Worm (Caenorhabditis elegans): Measurements from ENCODE around the gene ugt-24.

The ugt-24 gene

ce11 chrIV:6206294-6206776, 4.2 kb downstream of the ugt-24 start, which contains the start of gene C49A9.10 (continued):
- TF ChIP-seq lin-11 (tag; optimal IDR thresholded peaks at IDR 0.05) (peak; percentile 62), unc-39 (tag; optimal IDR thresholded peaks at IDR 0.05) (no peak), C34F6.9 (tag; optimal IDR thresholded peaks at IDR 0.05) (peak; percentile 87), sma-3 (GFP tag; optimal IDR thresholded peaks at IDR 0.05) (peak; percentile 93), lin-13 (GFP tag; optimal IDR thresholded peaks at IDR 0.05) (peak; percentile 79), fos-1 (tag; optimal IDR thresholded peaks at IDR 0.05) (peak; percentile 42), nhr-25 (tag; optimal IDR thresholded peaks at IDR 0.05) (peak; percentile 82), nhr-129 (tag; optimal IDR thresholded peaks at IDR 0.05) (no peak), nhr-237 (tag; optimal IDR thresholded peaks at IDR 0.05) (no peak), peb-1 (tag; optimal IDR thresholded peaks at IDR 0.05) (no peak), mdl-1 (tag; optimal IDR thresholded peaks at IDR 0.05) (no peak), gmeb-1 (tag; optimal IDR thresholded peaks at IDR 0.05) (peak; percentile 97), blmp-1 (tag; optimal IDR thresholded peaks at IDR 0.05; ENCODE audit: insufficient read depth) (peak; percentile 22), ztf-11 (tag; optimal IDR thresholded peaks at IDR 0.05) (no peak)

ce11 chrIV:6201769-6202168, 8.8 kb downstream of the ugt-24 start, which contains the start of gene tkr-2:
tkr-2 (plus strand) TSS chrIV:6202069.
- no peak for TF ChIP-seq peb-1 (tag; optimal IDR thresholded peaks at IDR 0.05)
- TF ChIP-seq lin-39 (tag; optimal IDR thresholded peaks at IDR 0.05), result no peak
- TF ChIP-seq nhr-77 (tag; optimal IDR thresholded peaks at IDR 0.05), result no peak
- no peak for TF ChIP-seq C34F6.9 (tag; optimal IDR thresholded peaks at IDR 0.05)
- no peak for TF ChIP-seq egl-27 (tag; optimal IDR thresholded peaks at IDR 0.05)
- TF ChIP-seq nhr-25 (tag; optimal IDR thresholded peaks at IDR 0.05), result no peak
- no peak for TF ChIP-seq sma-9 (GFP tag; optimal IDR thresholded peaks at IDR 0.05)
- TF ChIP-seq sma-9 (tag; optimal IDR thresholded peaks at IDR 0.05), result no peak
- no peak for TF ChIP-seq lin-13 (GFP tag; optimal IDR thresholded peaks at IDR 0.05)
- no peak for TF ChIP-seq nhr-23 (tag; optimal IDR thresholded peaks at IDR 0.05)

- no peak for TF ChIP-seq nhr-12 (tag; optimal IDR thresholded peaks at IDR 0.05)
- no peak for TF ChIP-seq lin-11 (tag; optimal IDR thresholded peaks at IDR 0.05)
- TF ChIP-seq nhr-6 (tag; optimal IDR thresholded peaks at IDR 0.05), result no peak
- no peak for TF ChIP-seq nhr-237 (tag; optimal IDR thresholded peaks at IDR 0.05)
Observed at ce11 chrIV:6200249-6200648, 10.3 kb downstream of the ugt-24 start.

- no peak for TF ChIP-seq skn-1 (tag; optimal IDR thresholded peaks at IDR 0.05)
- no peak for TF ChIP-seq sma-9 (GFP tag; optimal IDR thresholded peaks at IDR 0.05)
- TF ChIP-seq sma-9 (tag; optimal IDR thresholded peaks at IDR 0.05), result no peak
- TF ChIP-seq lin-11 (tag; optimal IDR thresholded peaks at IDR 0.05), result no peak
- TF ChIP-seq ceh-82 (tag; optimal IDR thresholded peaks at IDR 0.05), result no peak
- no peak for TF ChIP-seq lin-39 (tag; optimal IDR thresholded peaks at IDR 0.05)
- no peak for TF ChIP-seq mbf-1 (tag; optimal IDR thresholded peaks at IDR 0.05)
- no peak for TF ChIP-seq nhr-23 (tag; optimal IDR thresholded peaks at IDR 0.05)
- no peak for TF ChIP-seq ztf-1 (GFP tag; conservative IDR thresholded peaks at IDR 0.05)
- TF ChIP-seq nhr-11 (tag; optimal IDR thresholded peaks at IDR 0.05), result no peak
- TF ChIP-seq mdl-1 (tag; optimal IDR thresholded peaks at IDR 0.05), result no peak
Observed at ce11 chrIV:6187160-6187559, 23.4 kb downstream of the ugt-24 start.

- TF ChIP-seq mbf-1 (tag; optimal IDR thresholded peaks at IDR 0.05) (no peak), sem-4 (tag; optimal IDR thresholded peaks at IDR 0.05) (no peak), fos-1 (tag; optimal IDR thresholded peaks at IDR 0.05) (peak; percentile 48), nhr-23 (tag; optimal IDR thresholded peaks at IDR 0.05) (no peak), sma-9 (GFP tag; optimal IDR thresholded peaks at IDR 0.05) (no peak), sma-9 (tag; optimal IDR thresholded peaks at IDR 0.05) (no peak)
Observed at ce11 chrIV:6185578-6185977, 24.9 kb downstream of the ugt-24 start, which contains the start of gene asp-9. asp-9 (plus strand) TSS chrIV:6185889.

ce11 chrIV:6183757-6184156, 26.8 kb downstream of the ugt-24 start, which contains the start of gene unc-77:
unc-77 (minus strand) TSS chrIV:6183857.
- TF ChIP-seq alr-1 (tag; optimal IDR thresholded peaks at IDR 0.05), result no peak
- TF ChIP-seq aly-2 (tag; optimal IDR thresholded peaks at IDR 0.05), result no peak
- no peak for TF ChIP-seq gmeb-1 (tag; optimal IDR thresholded peaks at IDR 0.05)
- TF ChIP-seq sma-3 (GFP tag; optimal IDR thresholded peaks at IDR 0.05), result no peak
- no peak for TF ChIP-seq nhr-6 (tag; optimal IDR thresholded peaks at IDR 0.05)
- no peak for TF ChIP-seq nhr-10 (tag; optimal IDR thresholded peaks at IDR 0.05)
- TF ChIP-seq peb-1 (tag; optimal IDR thresholded peaks at IDR 0.05), result no peak
- no peak for TF ChIP-seq unc-55 (GFP tag; optimal IDR thresholded peaks at IDR 0.05)
- no peak for TF ChIP-seq egl-27 (tag; optimal IDR thresholded peaks at IDR 0.05)
- TF ChIP-seq mbf-1 (tag; optimal IDR thresholded peaks at IDR 0.05), result no peak
- no peak for TF ChIP-seq nhr-77 (tag; optimal IDR thresholded peaks at IDR 0.05)
- no peak for TF ChIP-seq F13H6.1 (tag; optimal IDR thresholded peaks at IDR 0.05)

Measured in whole organism, L2 larva.